Worm (Caenorhabditis elegans) whole organism, L4/young adult: Measurements from ENCODE around the gene slc-9B.1.

ENCODE experiments used
- dao-5 ChIP-seq: sonication (generic microtip); optimal IDR thresholded peaks from 2 replicates; lab custom pipeline; 2016; ENCODE audit warnings: missing genotype, missing genetic modification characterization, moderate library complexity, missing compliant biosample characterization
- him-1 ChIP-seq: sonication (generic microtip); optimal IDR thresholded peaks from 2 replicates; lab custom pipeline; 2016; ENCODE audit warnings: missing genotype, missing genetic modification reagents, missing genetic modification characterization, missing compliant biosample characterization

DNA sequence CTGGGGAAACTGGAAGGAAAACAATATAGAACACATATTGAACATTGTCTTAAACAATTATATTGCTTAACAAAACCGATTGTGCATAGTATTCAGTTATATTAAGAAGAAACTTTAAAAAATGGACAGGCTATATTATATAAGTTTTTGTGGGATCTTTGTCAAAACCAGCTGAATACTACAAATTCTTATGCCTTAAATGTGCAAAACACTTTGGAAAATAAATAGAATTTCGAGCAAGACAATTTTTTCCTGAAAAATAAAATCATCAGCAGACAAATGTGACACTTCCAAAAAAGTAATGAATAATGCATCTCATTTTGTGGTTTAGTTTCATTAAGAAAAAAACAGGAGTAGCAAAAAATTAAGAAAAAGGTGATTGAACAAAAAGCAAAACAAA, 18.0 kb downstream of the slc-9B.1 start:
- TF ChIP-seq dao-5 (tag; lab: Kevin White, UChicago) (no peak), him-1 (no peak)
